Worm (Caenorhabditis elegans) whole organism, L2 larva: Measurements from ENCODE around the gene srj-57.

Experiments used
- Y55F3AM.14 ChIP-seq: fragments of 200-800 bp; sonication (Bioruptor generic); optimal IDR thresholded peaks from 2 replicates; lab custom pipeline; 2018; ENCODE audit warnings: mild to moderate bottlenecking, missing genetic modification characterization, missing compliant biosample characterization
- ama-1 ChIP-seq: fragments of 150-350 bp; optimal IDR thresholded peaks from 2 replicates; lab custom pipeline; 2018; ENCODE audit warnings: inconsistent platforms
- crh-2 ChIP-seq: sonication (generic microtip); optimal IDR thresholded peaks from 2 replicates; lab custom pipeline; 2017; ENCODE audit warnings: missing biosample characterization, missing genetic modification characterization
- lin-39 ChIP-seq: fragments of 150-350 bp; optimal IDR thresholded peaks from 2 replicates; lab custom pipeline; 2014; ENCODE audit warnings: missing biosample characterization, missing genetic modification reagents, missing genetic modification characterization
- nhr-11 ChIP-seq: fragments of 150-350 bp; optimal IDR thresholded peaks from 2 replicates; lab custom pipeline; 2014; ENCODE audit warnings: missing biosample characterization, missing genetic modification characterization
- nhr-25 ChIP-seq: fragments of 150-350 bp; sonication (generic microtip); optimal IDR thresholded peaks from 3 replicates; lab custom pipeline; 2014; ENCODE audit warnings: missing biosample characterization, missing genetic modification characterization
- unc-62 ChIP-seq: fragments of 150-350 bp; optimal IDR thresholded peaks from 2 replicates; lab custom pipeline; 2014; ENCODE audit warnings: missing biosample characterization, missing genetic modification reagents, missing genetic modification characterization

DNA sequence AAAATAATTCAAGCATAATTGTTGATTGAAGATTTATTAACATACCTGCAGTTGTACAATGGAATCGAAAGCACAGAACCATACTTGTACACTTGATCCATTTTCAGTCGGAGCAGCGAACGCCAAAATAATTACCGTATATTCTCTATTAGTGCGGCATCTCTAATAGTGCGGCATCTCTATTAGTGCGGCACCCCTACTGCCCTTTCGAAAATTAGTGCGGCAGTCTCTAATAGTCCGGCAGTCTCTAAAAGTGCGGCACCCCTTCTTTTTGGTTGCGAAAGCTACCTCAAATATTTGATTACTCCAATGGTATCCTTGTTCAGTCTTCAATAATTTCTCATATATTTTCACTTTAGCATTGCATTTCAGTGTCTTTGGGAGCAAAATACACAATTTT is 37.3 kb downstream of the srj-57 start, which contains the start of gene srt-34:
- no peak for TF ChIP-seq nhr-25 (tag; lab: Kevin White, UChicago)
- TF ChIP-seq unc-62 = no peak
- no peak for TF ChIP-seq ama-1 (lab: Kevin White, UChicago)
- no peak for TF ChIP-seq lin-39
- no peak for TF ChIP-seq nhr-11 (tag; lab: Kevin White, UChicago)
- no peak for TF ChIP-seq Y55F3AM.14 (GFP tag; lab: Kevin White, UChicago)
- no peak for TF ChIP-seq crh-2 (tag; lab: Kevin White, UChicago)
